Worm (Caenorhabditis elegans): ENCODE results near the gene taf-6.1.
A peak's percentile ranks its signal among the peaks of the same experiment; 100 is the strongest.

taf-6.1 gene

ce11 chrII:1138618-1139017 lies 10.8 kb downstream of the taf-6.1 start:
- TF ChIP-seq let-526 (GFP tag; IDR thresholded peaks at IDR 0.05) (no peak), nhr-80 (tag; optimal IDR thresholded peaks at IDR 0.05) (peak; percentile 55), mcd-1 (GFP tag; IDR thresholded peaks at IDR 0.05) (0 out of 2 replicates have a peak, but pooled peaks have one; percentile 12), rpc-1 (optimal IDR thresholded peaks at IDR 0.05) (no peak), rpc-1 (tag; optimal IDR thresholded peaks at IDR 0.05) (no peak), tbp1 (GFP tag; optimal IDR thresholded peaks at IDR 0.05) (no peak), xnd-1 (tag; optimal IDR thresholded peaks at IDR 0.05) (no peak), dox-1 (GFP tag; IDR thresholded peaks at IDR 0.05) (peak; percentile 9; the same call in 1 of the 2 replicates), egl-44 (GFP tag; IDR thresholded peaks at IDR 0.05) (no peak)

ce11 chrII:1140689-1141088 lies 12.9 kb downstream of the taf-6.1 start, which contains the start of gene W09B6.4:
Gene W09B6.4 (minus strand): TSS chrII:1140839.
- TF ChIP-seq nhr-80 (tag; optimal IDR thresholded peaks at IDR 0.05) = peak; percentile 58
- no peak for TF ChIP-seq xnd-1 (tag; optimal IDR thresholded peaks at IDR 0.05)

ce11 chrII:1141720-1142574 lies 14.2 kb downstream of the taf-6.1 start:
- TF ChIP-seq him-1 (tag; optimal IDR thresholded peaks at IDR 0.05) (no peak), efl-1 (GFP tag; optimal IDR thresholded peaks at IDR 0.05) (no peak), snpc-4 (GFP tag; optimal IDR thresholded peaks at IDR 0.05) (no peak), snpc-4 (tag; optimal IDR thresholded peaks at IDR 0.05) (no peak), lag-1 (GFP tag; IDR thresholded peaks at IDR 0.05) (no peak), B0035.1 (tag; optimal IDR thresholded peaks at IDR 0.05) (no peak), xnd-1 (tag; optimal IDR thresholded peaks at IDR 0.05) (no peak), tbp1 (GFP tag; optimal IDR thresholded peaks at IDR 0.05) (no peak), F23B12.7 (tag; optimal IDR thresholded peaks at IDR 0.05; ENCODE audit: insufficient read depth) (no peak), F10E7.11 (tag; optimal IDR thresholded peaks at IDR 0.05) (no peak), hlh-12 (tag; optimal IDR thresholded peaks at IDR 0.05) (no peak), lin-26 (GFP tag; IDR thresholded peaks at IDR 0.05) (no peak), ceh-100 (GFP tag; IDR thresholded peaks at IDR 0.05) (no peak), mcd-1 (GFP tag; IDR thresholded peaks at IDR 0.05) (0 out of 2 replicates have a peak, but pooled peaks have one; percentile 5), ceh-91 (GFP tag; IDR thresholded peaks at IDR 0.05) (no peak), ccch-3 (GFP tag; optimal IDR thresholded peaks at IDR 0.05) (no peak), egl-44 (GFP tag; IDR thresholded peaks at IDR 0.05) (no peak), ztf-26 (tag; optimal IDR thresholded peaks at IDR 0.05) (peak; percentile 20), lir-1 (GFP tag; conservative IDR thresholded peaks at IDR 0.05) (no peak), pbrm-1 (GFP tag; IDR thresholded peaks at IDR 0.05) (no peak), nhr-80 (tag; optimal IDR thresholded peaks at IDR 0.05) (no peak), Y95B8A.8 (GFP tag; IDR thresholded peaks at IDR 0.05) (no peak), cebp-2 (GFP tag; IDR thresholded peaks at IDR 0.05) (no peak), zfh-2 (GFP tag; conservative IDR thresholded peaks at IDR 0.05) (peak; percentile 85), let-607 (tag; optimal IDR thresholded peaks at IDR 0.05) (no peak), ztf-6 (GFP tag; IDR thresholded peaks at IDR 0.05) (no peak), dpl-1 (GFP tag; optimal IDR thresholded peaks at IDR 0.05) (no peak), C06A6.2 (GFP tag; conservative IDR thresholded peaks at IDR 0.05) (no peak), B0336.3 (GFP tag; IDR thresholded peaks at IDR 0.05) (peak; percentile 32; the same call in 1 of the 2 replicates), somi-1 (GFP tag; optimal IDR thresholded peaks at IDR 0.05) (no peak), rcor-1 (GFP tag; IDR thresholded peaks at IDR 0.05) (no peak), dox-1 (GFP tag; IDR thresholded peaks at IDR 0.05) (no peak), ZK185.1 (tag; optimal IDR thresholded peaks at IDR 0.05; ENCODE audit: poor library complexity, severe bottlenecking) (no peak), Y53G8AR.9 (GFP tag; conservative IDR thresholded peaks at IDR 0.05) (0 out of 2 replicates have a peak, but pooled peaks have one; percentile 37), madf-10 (tag; optimal IDR thresholded peaks at IDR 0.05) (no peak)
